Fruit fly (Drosophila melanogaster) whole organism, embryonic: ENCODE data around the gene CG32944.

ENCODE experiments used
- Adf1 ChIP-seq: fragments of 200-800 bp; sonication (Bioruptor generic); IDR thresholded peaks from 2 replicates; pipeline ENCODE4 v1.3.6; 2022; ENCODE audit warnings: missing biosample characterization, missing genetic modification characterization
- Awh ChIP-seq: fragments of 200-800 bp; sonication (Bioruptor generic); IDR thresholded peaks from 2 replicates; pipeline ENCODE4, ENCODE4 v1.3.6; 2022; ENCODE audit warnings: missing biosample characterization, missing genetic modification characterization
- Blimp-1 ChIP-seq: fragments of 200-800 bp; sonication (Bioruptor generic); optimal IDR thresholded peaks from 3 replicates; lab custom pipeline; 2018; ENCODE audit warnings: missing biosample characterization, missing genetic modification characterization, mild to moderate bottlenecking, moderate library complexity, missing genetic modification reagents
- CG11456 ChIP-seq: fragments of 200-800 bp; sonication (Bioruptor generic); IDR thresholded peaks from 3 replicates; pipeline ENCODE4 v1.3.6; 2022; ENCODE audit warnings: missing biosample characterization, missing genetic modification characterization
- CG11504 ChIP-seq: fragments of 200-800 bp; sonication (Bioruptor generic); optimal IDR thresholded peaks from 3 replicates; lab custom pipeline; 2019; ENCODE audit warnings: missing biosample characterization, mild to moderate bottlenecking, missing genetic modification characterization, moderate library complexity
- CG12391 ChIP-seq: fragments of 200-800 bp; sonication (Bioruptor generic); optimal IDR thresholded peaks from 3 replicates; lab custom pipeline; 2018; ENCODE audit warnings: missing biosample characterization, mild to moderate bottlenecking, missing genetic modification characterization, moderate library complexity
- CG15073 ChIP-seq: fragments of 200-800 bp; sonication (Bioruptor generic); optimal IDR thresholded peaks from 2 replicates; lab custom pipeline; 2016; ENCODE audit warnings: missing biosample characterization, missing genetic modification characterization
- CG15696 ChIP-seq: fragments of 200-800 bp; sonication (Bioruptor generic); optimal IDR thresholded peaks from 2 replicates; lab custom pipeline; 2019; ENCODE audit warnings: missing biosample characterization, mild to moderate bottlenecking, missing genetic modification characterization, moderate library complexity
- CG17912 ChIP-seq: fragments of 200-800 bp; sonication (Bioruptor generic); optimal IDR thresholded peaks from 2 replicates; lab custom pipeline; 2018; ENCODE audit warnings: missing biosample characterization, mild to moderate bottlenecking, missing genetic modification characterization
- CG18619 ChIP-seq: fragments of 200-800 bp; sonication (Bioruptor generic); optimal IDR thresholded peaks from 3 replicates; lab custom pipeline; 2017; ENCODE audit warnings: missing biosample characterization, mild to moderate bottlenecking, missing genetic modification characterization
- CG31441 ChIP-seq: fragments of 200-800 bp; sonication (Bioruptor generic); IDR thresholded peaks from 2 replicates; pipeline ENCODE4 v1.3.6; 2022; ENCODE audit warnings: missing biosample characterization, missing genetic modification characterization
- CG32532 ChIP-seq: fragments of 200-800 bp; sonication (Bioruptor generic); IDR thresholded peaks from 2 replicates; pipeline ENCODE4 v1.3.6; 2022; ENCODE audit warnings: missing biosample characterization, missing genetic modification characterization
- CG33213 ChIP-seq: fragments of 200-800 bp; sonication (Bioruptor generic); optimal IDR thresholded peaks from 3 replicates; lab custom pipeline; 2016; ENCODE audit warnings: missing biosample characterization, missing genetic modification characterization
- CG34422 ChIP-seq: fragments of 200-800 bp; sonication (Bioruptor generic); IDR thresholded peaks from 3 replicates; pipeline ENCODE4 v1.3.6; 2022; ENCODE audit warnings: missing biosample characterization, missing genetic modification characterization
- CG3838 ChIP-seq: fragments of 200-800 bp; sonication (Bioruptor generic); optimal IDR thresholded peaks from 3 replicates; lab custom pipeline; 2016; ENCODE audit warnings: missing biosample characterization, missing genetic modification characterization
- CG5180 ChIP-seq: fragments of 200-800 bp; sonication (Bioruptor generic); optimal IDR thresholded peaks from 3 replicates; lab custom pipeline; 2017; ENCODE audit warnings: missing biosample characterization, missing genetic modification characterization, mild to moderate bottlenecking, moderate library complexity, missing genetic modification reagents
- CG5953 ChIP-seq: fragments of 200-800 bp; sonication (Bioruptor generic); IDR thresholded peaks from 2 replicates; pipeline ENCODE4 v1.3.6; 2022; ENCODE audit warnings: missing biosample characterization, missing genetic modification characterization
- CG7963 ChIP-seq: fragments of 200-800 bp; sonication (Bioruptor generic); IDR thresholded peaks from 3 replicates; pipeline ENCODE4 v1.3.6; 2022; ENCODE audit warnings: missing biosample characterization, missing genetic modification characterization; ENCODE audit not compliant: partially characterized antibody
- CG8281 ChIP-seq: fragments of 200-800 bp; sonication (Bioruptor generic); optimal IDR thresholded peaks from 2 replicates; lab custom pipeline; 2018; ENCODE audit warnings: missing biosample characterization, mild to moderate bottlenecking, missing genetic modification characterization, moderate library complexity
- CG8388 ChIP-seq: fragments of 200-800 bp; sonication (Bioruptor generic); optimal IDR thresholded peaks from 2 replicates; lab custom pipeline; 2019; ENCODE audit warnings: missing biosample characterization, mild to moderate bottlenecking, missing genetic modification characterization, moderate library complexity
- CG8478 ChIP-seq: fragments of >200 bp; optimal IDR thresholded peaks from 2 replicates; lab custom pipeline; 2018
- CG9932 ChIP-seq: fragments of 200-800 bp; sonication (Bioruptor generic); IDR thresholded peaks from 2 replicates; pipeline ENCODE4 v1.3.6; 2022; ENCODE audit warnings: missing biosample characterization, missing genetic modification characterization
- Dad ChIP-seq: fragments of 200-800 bp; sonication (Bioruptor generic); optimal IDR thresholded peaks from 3 replicates; lab custom pipeline; 2016; ENCODE audit warnings: missing biosample characterization, missing genetic modification characterization
- Deaf1 ChIP-seq: fragments of 200-800 bp; optimal IDR thresholded peaks from 3 replicates; lab custom pipeline; 2019; ENCODE audit warnings: missing biosample characterization, mild to moderate bottlenecking, missing genetic modification characterization, moderate library complexity
- Ets65A ChIP-seq: fragments of 200-800 bp; sonication (Bioruptor generic); peaks from one replicate; lab custom pipeline; 2016; ENCODE audit warnings: missing biosample characterization, missing genetic modification characterization
- HHEX ChIP-seq: fragments of 200-800 bp; sonication (Bioruptor generic); optimal IDR thresholded peaks from 3 replicates; lab custom pipeline; 2017; ENCODE audit warnings: missing biosample characterization, mild to moderate bottlenecking, missing genetic modification characterization, missing genetic modification reagents
- Hr3 ChIP-seq: fragments of 200-800 bp; sonication (Bioruptor generic); optimal IDR thresholded peaks from 3 replicates; lab custom pipeline; 2016; ENCODE audit warnings: missing biosample characterization, missing genetic modification characterization
- Hsf ChIP-seq: fragments of 200-800 bp; sonication (Bioruptor generic); optimal IDR thresholded peaks from 3 replicates; lab custom pipeline; 2016; ENCODE audit warnings: missing biosample characterization, missing genetic modification characterization
- Jarid2 ChIP-seq: fragments of 200-800 bp; sonication (Bioruptor generic); optimal IDR thresholded peaks from 3 replicates; lab custom pipeline; 2017; ENCODE audit warnings: mild to moderate bottlenecking, missing biosample characterization, missing genetic modification reagents, missing genetic modification characterization
- Med ChIP-seq: fragments of 200-800 bp; sonication (Bioruptor generic); peaks from one replicate; lab custom pipeline; 2016; ENCODE audit warnings: missing biosample characterization, missing genetic modification characterization, mild to moderate bottlenecking, inconsistent platforms, moderate library complexity
- Opbp ChIP-seq: fragments of 200-800 bp; sonication (Bioruptor generic); IDR thresholded peaks from 3 replicates; pipeline ENCODE4 v1.3.6; 2022; ENCODE audit warnings: missing biosample characterization, missing genetic modification characterization; ENCODE audit not compliant: partially characterized antibody
- chinmo ChIP-seq: fragments of 200-800 bp; sonication (Bioruptor generic); IDR thresholded peaks from 4 replicates; pipeline ENCODE4 v1.3.6; 2022; ENCODE audit warnings: missing biosample characterization, missing genetic modification characterization; ENCODE audit not compliant: partially characterized antibody
- chm ChIP-seq: fragments of 200-800 bp; sonication (Bioruptor generic); IDR thresholded peaks from 2 replicates; pipeline ENCODE4 v1.3.6; 2022; ENCODE audit warnings: missing biosample characterization, missing genetic modification characterization
- chn ChIP-seq: fragments of 200-800 bp; sonication (Bioruptor generic); optimal IDR thresholded peaks from 2 replicates; lab custom pipeline; 2016; ENCODE audit warnings: missing biosample characterization, missing genetic modification characterization
- ci ChIP-seq: fragments of 200-800 bp; sonication (Bioruptor generic); IDR thresholded peaks from 3 replicates; pipeline ENCODE4 v1.3.6; 2022; ENCODE audit warnings: missing biosample characterization, missing genetic modification characterization
- crol ChIP-seq: fragments of 200-800 bp; sonication (Bioruptor generic); IDR thresholded peaks from 2 replicates; pipeline ENCODE4 v1.3.6; 2022; ENCODE audit warnings: missing biosample characterization, missing genetic modification characterization
- crp ChIP-seq, 2 experiments: fragments of 200-800 bp; sonication (Bioruptor generic); optimal IDR thresholded peaks; 2 replicates in 1 of 2; 3 replicates in 1 of 2; lab custom pipeline; 2017; ENCODE audit warnings: missing biosample characterization in 2 of 2, missing genetic modification characterization in 2 of 2, mild to moderate bottlenecking in 1 of 2, moderate library complexity in 1 of 2
- nom ChIP-seq: fragments of 200-800 bp; sonication (Bioruptor generic); optimal IDR thresholded peaks from 2 replicates; lab custom pipeline; 2017; ENCODE audit warnings: missing biosample characterization, missing genetic modification characterization, mild to moderate bottlenecking, moderate library complexity, missing genetic modification reagents
- org-1 ChIP-seq: fragments of 200-800 bp; sonication (Bioruptor generic); optimal IDR thresholded peaks from 2 replicates; lab custom pipeline; 2017; ENCODE audit warnings: missing biosample characterization, missing genetic modification characterization
- pros ChIP-seq: fragments of 200-800 bp; sonication (Bioruptor generic); optimal IDR thresholded peaks from 3 replicates; lab custom pipeline; 2019; ENCODE audit warnings: missing biosample characterization, mild to moderate bottlenecking, missing genetic modification characterization, moderate library complexity
- ranshi ChIP-seq: fragments of 200-800 bp; sonication (Bioruptor generic); IDR thresholded peaks from 2 replicates; pipeline ENCODE4 v1.3.6; 2022; ENCODE audit warnings: missing biosample characterization, missing genetic modification characterization
- shn ChIP-seq: fragments of 200-800 bp; sonication (Bioruptor generic); optimal IDR thresholded peaks from 3 replicates; lab custom pipeline; 2016; ENCODE audit warnings: missing biosample characterization, missing genetic modification characterization
- slou ChIP-seq: fragments of 200-800 bp; sonication (Bioruptor generic); optimal IDR thresholded peaks from 3 replicates; lab custom pipeline; 2016; ENCODE audit warnings: missing biosample characterization, missing genetic modification characterization
- so ChIP-seq: fragments of 200-800 bp; sonication (Bioruptor generic); IDR thresholded peaks from 3 replicates; pipeline ENCODE4 v1.3.6; 2022; ENCODE audit warnings: missing biosample characterization, missing genetic modification characterization
- sug ChIP-seq: fragments of 200-800 bp; optimal IDR thresholded peaks from 2 replicates; lab custom pipeline; 2019; ENCODE audit warnings: missing biosample characterization, mild to moderate bottlenecking, missing genetic modification characterization, moderate library complexity
- tap ChIP-seq: fragments of 200-800 bp; optimal IDR thresholded peaks from 3 replicates; lab custom pipeline; 2019; ENCODE audit warnings: missing biosample characterization, mild to moderate bottlenecking, missing genetic modification characterization, moderate library complexity
- tgo ChIP-seq: fragments of 200-800 bp; sonication (Bioruptor generic); IDR thresholded peaks from 3 replicates; pipeline ENCODE4 v1.3.6; 2022; ENCODE audit warnings: missing biosample characterization, missing genetic modification characterization
- vvl ChIP-seq: fragments of 200-800 bp; sonication (Bioruptor generic); IDR thresholded peaks from 2 replicates; pipeline ENCODE4 v1.3.6; 2022; ENCODE audit warnings: missing biosample characterization, missing genetic modification characterization
- z ChIP-seq: fragments of 200-800 bp; sonication (Bioruptor generic); IDR thresholded peaks from 3 replicates; pipeline ENCODE4 v1.3.6; 2022; ENCODE audit warnings: missing biosample characterization, missing genetic modification characterization
- zfh1 ChIP-seq: fragments of 200-800 bp; sonication (Bioruptor generic); IDR thresholded peaks from 3 replicates; pipeline ENCODE4 v1.3.6; 2022; ENCODE audit warnings: missing biosample characterization, missing genetic modification characterization

The CG32944 gene

dm6 chr3R:4452345-4453044, 33.1 kb upstream of the CG32944 start (continued):
- TF ChIP-seq tap, result no peak
- no peak for TF ChIP-seq CG8388
- no peak for TF ChIP-seq crp (GFP tag; optimal IDR thresholded peaks at IDR 0.05; lab: Kevin White, UChicago)
- no peak for TF ChIP-seq shn (GFP tag; lab: Kevin White, UChicago)
- TF ChIP-seq ranshi (GFP tag; lab: Robert Waterston, UW), result no peak
- TF ChIP-seq CG3838, result no peak
- TF ChIP-seq CG32532 (GFP tag; lab: Robert Waterston, UW), result peak; percentile 20; the same call in 1 of the 2 replicates
- no peak for TF ChIP-seq CG8478
- TF ChIP-seq CG31441 (GFP tag; lab: Robert Waterston, UW), result no peak
- no peak for TF ChIP-seq org-1
- peak; percentile 71 for TF ChIP-seq Blimp-1 (GFP tag; lab: Kevin White, UChicago)
- no peak for TF ChIP-seq Dad (GFP tag; lab: Kevin White, UChicago)
- TF ChIP-seq CG11504 (tag; lab: Kevin White, UChicago), result no peak
- TF ChIP-seq chn, result peak; percentile 24
- peak; percentile 86 for TF ChIP-seq CG5180 (GFP tag; lab: Kevin White, UChicago)
- TF ChIP-seq CG12391 (tag; lab: Kevin White, UChicago), result no peak
- TF ChIP-seq tgo (GFP tag; lab: Robert Waterston, UW), result no peak
- TF ChIP-seq CG34422 (GFP tag; lab: Robert Waterston, UW), result no peak
- TF ChIP-seq sug, result peak; percentile 10
- no peak for TF ChIP-seq CG18619
- no peak for TF ChIP-seq z
- TF ChIP-seq CG33213 (GFP tag; lab: Kevin White, UChicago), result no peak
- TF ChIP-seq nom (GFP tag; lab: Kevin White, UChicago), result peak; percentile 13
- no peak for TF ChIP-seq CG8281
- no peak for TF ChIP-seq CG15696 (tag; lab: Kevin White, UChicago)

DNA sequence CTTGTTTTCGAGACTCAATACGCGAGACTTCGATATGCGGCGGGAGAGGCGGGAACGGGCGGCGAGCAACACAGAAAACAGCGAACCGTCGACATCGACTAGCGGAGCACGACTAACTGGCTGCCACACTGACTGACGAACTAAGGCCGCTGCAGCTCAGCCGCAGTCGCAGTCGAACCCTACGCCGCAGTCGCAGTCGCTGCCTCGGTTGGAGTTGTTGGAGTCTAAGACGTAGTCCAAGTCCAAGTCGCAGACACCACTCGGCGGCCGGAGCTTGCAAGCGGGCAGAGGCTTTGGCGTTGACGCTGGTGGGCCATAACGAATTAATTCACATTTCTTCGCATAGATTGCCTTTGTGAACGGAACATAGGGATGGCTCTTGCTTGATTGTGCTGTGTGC, 31.3 kb upstream of the CG32944 start:
- TF ChIP-seq CG17912 (GFP tag; lab: Kevin White, UChicago), result peak; percentile 17
- TF ChIP-seq Hr3 (GFP tag; lab: Kevin White, UChicago), result no peak
- no peak for TF ChIP-seq tap
- peak; percentile 4; the same call in 1 of the 2 replicates for TF ChIP-seq Awh (GFP tag; lab: Robert Waterston, UW)
- TF ChIP-seq Deaf1 (tag; lab: Kevin White, UChicago), result peak; percentile 30
- TF ChIP-seq so (GFP tag; lab: Robert Waterston, UW), result 0 out of 3 replicates have a peak, but pooled peaks have one; percentile 8
- TF ChIP-seq Hsf (GFP tag; lab: Kevin White, UChicago), result no peak
- 0 out of 2 replicates have a peak, but pooled peaks have one; percentile 13 for TF ChIP-seq CG9932
- 0 out of 2 replicates have a peak, but pooled peaks have one; percentile 15 for TF ChIP-seq CG5953
- 0 out of 3 replicates have a peak, but pooled peaks have one; percentile 24 for TF ChIP-seq Opbp (GFP tag; lab: Robert Waterston, UW)
- TF ChIP-seq chinmo (GFP tag; lab: Robert Waterston, UW), result peak; percentile 61; the same call in 1 of the 4 replicates
- TF ChIP-seq Ets65A, result peak; percentile 17
- TF ChIP-seq CG7963 (GFP tag; lab: Robert Waterston, UW), result no peak
- peak; percentile 22; the same call in 1 of the 2 replicates for TF ChIP-seq crol (GFP tag; lab: Robert Waterston, UW)
- peak; percentile 84 for TF ChIP-seq Adf1 (GFP tag; lab: Robert Waterston, UW)
- peak; percentile 63 for TF ChIP-seq CG5180 (GFP tag; lab: Kevin White, UChicago)
- TF ChIP-seq ci (GFP tag; lab: Robert Waterston, UW), result peak; percentile 33; the same call in 1 of the 3 replicates
- no peak for TF ChIP-seq slou (GFP tag; lab: Kevin White, UChicago)
- no peak for TF ChIP-seq CG15073
- peak; percentile 95 for TF ChIP-seq pros (GFP tag; lab: Kevin White, UChicago)
- TF ChIP-seq zfh1 (GFP tag; lab: Robert Waterston, UW), result 0 out of 3 replicates have a peak, but pooled peaks have one; percentile 34
- peak; percentile 79 for TF ChIP-seq Med (GFP tag; lab: Kevin White, UChicago)
- peak; percentile 15 for TF ChIP-seq HHEX (GFP tag; lab: Kevin White, UChicago)
- peak; percentile 56 for TF ChIP-seq vvl (GFP tag; lab: Robert Waterston, UW)
- 0 out of 3 replicates have a peak, but pooled peaks have one; percentile 25 for TF ChIP-seq CG11456 (GFP tag; lab: Robert Waterston, UW)
- peak; percentile 48; the same call in 1 of the 2 replicates for TF ChIP-seq chm (GFP tag; lab: Robert Waterston, UW)
- TF ChIP-seq Jarid2 (GFP tag; lab: Kevin White, UChicago), result peak; percentile 68
